Worm (Caenorhabditis elegans) whole organism, dauer: Measurements from ENCODE around the gene R11G1.1.

Experiments used
- unc-62 ChIP-seq: sonication (generic microtip); optimal IDR thresholded peaks from 2 replicates; lab custom pipeline; 2017; ENCODE audit warnings: missing biosample characterization, missing genetic modification reagents, missing genetic modification characterization

The R11G1.1 gene

DNA sequence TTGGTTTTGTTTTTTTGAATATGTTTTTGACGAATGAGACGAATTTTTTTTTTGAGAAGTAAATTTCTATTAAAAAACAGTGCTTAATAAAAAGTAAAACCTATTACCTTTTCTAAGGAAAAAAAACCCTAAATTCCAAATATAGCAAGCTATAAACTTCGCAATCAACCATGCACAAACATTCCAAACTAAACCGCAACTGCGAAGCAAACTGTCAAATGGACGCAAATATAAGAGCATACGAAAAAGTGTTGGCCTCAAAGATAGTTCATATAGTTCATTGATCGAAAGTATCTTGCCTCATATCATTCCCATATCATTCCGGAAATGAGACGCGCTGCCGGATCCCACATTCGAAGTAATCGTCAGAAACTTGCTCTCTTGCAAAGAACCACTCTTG, 37.3 kb downstream of the R11G1.1 start, which contains the start of gene C01C4.3:
C01C4.3 (plus strand) TSS at position 301 of the 400 bp plus-strand sequence.
- no peak for TF ChIP-seq unc-62 (GFP tag; lab: Kevin White, UChicago)

- no peak for TF ChIP-seq unc-62 (GFP tag; lab: Kevin White, UChicago)
These were observed 38.3 kb downstream of the R11G1.1 start for ce11 chrX:3697623-3698022.

DNA sequence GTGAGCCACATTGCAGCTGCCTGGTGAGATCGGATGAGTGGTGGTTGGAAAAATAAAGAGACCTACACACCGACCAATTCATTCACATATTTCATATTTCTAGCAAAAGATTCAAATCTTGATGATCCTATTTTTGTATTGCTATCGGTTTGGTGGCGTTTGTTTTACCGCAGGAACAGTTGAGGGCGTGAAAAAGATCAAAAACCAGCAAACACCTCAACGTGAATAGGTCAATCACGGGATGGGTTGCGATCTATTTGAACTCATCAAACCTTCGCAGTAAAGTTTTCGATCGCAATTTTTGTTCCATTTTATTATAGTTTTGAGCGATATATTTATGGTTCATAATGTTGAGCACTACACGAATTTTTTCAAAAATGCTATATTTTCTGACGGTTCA, 42.6 kb downstream of the R11G1.1 start:
- no peak for TF ChIP-seq unc-62 (GFP tag; lab: Kevin White, UChicago)

DNA sequence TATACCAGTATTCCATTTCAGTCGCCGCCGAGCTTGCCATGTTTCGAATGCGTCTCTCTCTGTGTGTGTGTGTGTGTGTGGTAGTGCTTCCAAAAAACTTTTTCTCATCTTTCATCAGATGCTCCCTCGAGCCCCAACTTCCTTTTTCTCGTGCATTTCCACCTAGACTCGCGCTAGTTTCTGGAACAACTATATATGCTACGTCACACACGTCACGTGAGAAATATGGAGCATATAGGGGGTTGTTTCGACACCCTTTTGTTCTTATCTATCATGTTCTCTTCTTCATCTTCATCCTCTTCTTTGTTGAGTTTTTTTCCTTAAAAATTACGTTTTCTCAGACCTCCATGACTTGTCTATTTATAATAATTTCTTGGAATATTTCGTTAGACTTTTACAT, 46.0 kb downstream of the R11G1.1 start:
- no peak for TF ChIP-seq unc-62 (GFP tag; lab: Kevin White, UChicago)

- TF ChIP-seq unc-62 (GFP tag; lab: Kevin White, UChicago), result no peak
These were observed 47.0 kb downstream of the R11G1.1 start for ce11 chrX:3706319-3706718.

DNA sequence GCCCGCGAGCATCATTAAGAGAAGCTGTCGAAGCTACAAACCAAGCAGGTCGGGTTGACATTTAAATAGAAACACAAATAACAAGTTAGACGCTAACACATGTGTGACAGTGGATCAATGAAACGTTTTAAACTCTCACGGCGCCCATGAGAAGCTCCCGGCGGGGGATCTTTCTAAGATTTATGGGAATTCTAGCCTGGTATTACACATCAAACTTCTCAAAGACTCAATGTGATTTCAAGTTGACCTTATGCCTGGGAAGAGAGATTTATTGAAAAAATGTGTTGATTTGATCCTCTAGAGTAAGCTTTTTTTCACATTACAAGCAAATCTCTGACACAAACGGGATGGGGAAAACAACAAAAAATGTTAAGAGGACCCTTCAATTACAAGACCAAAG, 50.5 kb downstream of the R11G1.1 start:
- no peak for TF ChIP-seq unc-62 (GFP tag; lab: Kevin White, UChicago)

DNA sequence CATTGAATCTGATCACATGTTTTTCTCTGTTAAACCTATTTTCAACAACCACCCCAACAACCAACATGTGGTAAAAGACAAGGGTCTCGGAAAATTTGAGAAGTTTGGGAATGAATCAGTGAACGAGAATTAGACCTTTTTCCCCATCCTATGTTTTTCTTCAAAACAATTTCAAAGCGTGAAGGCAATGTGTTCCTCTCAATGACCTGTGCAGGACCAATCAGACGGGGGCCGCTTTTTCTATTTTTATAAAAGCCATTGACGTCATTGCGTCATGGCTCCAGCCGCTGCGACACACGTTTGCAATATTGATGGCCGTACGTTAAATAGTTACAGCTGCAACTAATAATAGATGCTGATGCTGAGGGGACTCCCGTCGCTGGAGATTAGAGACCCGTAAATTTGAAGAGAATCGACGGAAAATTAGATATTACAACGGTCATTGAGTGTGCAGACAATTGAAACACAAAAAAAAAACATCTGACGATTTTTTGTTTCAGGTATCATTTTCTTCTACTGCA, 52.3 kb downstream of the R11G1.1 start:
- no peak for TF ChIP-seq unc-62 (GFP tag; lab: Kevin White, UChicago)

ce11 chrX:3714797-3715196, 55.5 kb downstream of the R11G1.1 start, which contains the start of gene C01C4.2:
TSS of gene C01C4.2 (plus strand) at chrX:3715097.
- no peak for TF ChIP-seq unc-62 (GFP tag; lab: Kevin White, UChicago)

- no peak for TF ChIP-seq unc-62 (GFP tag; lab: Kevin White, UChicago)
These were observed 56.5 kb downstream of the R11G1.1 start for ce11 chrX:3715835-3716234.
